Fruit fly (Drosophila melanogaster): ENCODE measurements around the gene CG13293.

Gene CG13293

DNA sequence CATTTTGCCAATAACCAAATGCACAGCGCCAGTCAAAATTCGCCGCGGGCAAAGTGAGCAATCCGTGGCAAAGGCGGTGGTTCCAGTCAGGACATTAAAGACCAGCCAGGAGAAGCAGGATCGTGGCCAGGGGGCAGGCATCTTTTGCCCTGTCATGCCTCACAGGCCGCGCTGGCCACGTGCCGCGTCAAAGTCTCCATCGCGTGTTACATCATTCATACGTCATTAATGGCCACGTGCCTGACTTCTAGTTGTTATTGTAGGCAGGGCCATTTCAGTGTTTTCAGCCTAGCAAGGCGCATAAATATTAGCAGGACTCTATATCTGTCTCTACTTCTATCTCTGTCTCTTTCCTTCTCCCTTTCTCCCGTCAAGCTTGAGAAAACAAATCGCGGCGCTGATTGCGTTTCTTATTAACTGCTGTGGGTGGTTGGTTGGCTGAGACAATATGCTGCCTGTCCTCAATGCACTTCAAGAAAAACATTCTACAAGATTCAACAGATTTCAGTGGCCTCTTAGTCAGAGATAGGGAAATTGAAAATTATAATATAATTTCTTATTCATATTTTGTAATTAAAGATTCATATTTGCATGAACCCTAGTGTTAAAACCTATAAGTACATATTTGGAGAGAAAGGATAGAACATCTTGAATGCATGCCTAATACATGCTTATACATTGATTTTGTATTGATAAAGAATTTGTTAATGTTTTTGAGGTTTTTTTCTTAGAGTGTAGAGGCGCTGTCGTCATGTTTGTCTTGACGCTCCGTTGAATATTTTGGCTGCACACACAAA, 25.8 kb downstream of the CG13293 start (continued):
- TF ChIP-seq CG11695 (GFP tag; IDR thresholded peaks at IDR 0.05) (no peak), CG15479 (GFP tag; optimal IDR thresholded peaks at IDR 0.05) (no peak), Aef1 (GFP tag; IDR thresholded peaks at IDR 0.05) (no peak), Awh (GFP tag; IDR thresholded peaks at IDR 0.05) (no peak), CG8388 (GFP tag; optimal IDR thresholded peaks at IDR 0.05) (no peak), Hr39 (optimal IDR thresholded peaks at IDR 0.05) (no peak), CG13424 (tag; optimal IDR thresholded peaks at IDR 0.05) (peak; percentile 10), CG2116 (GFP tag; optimal IDR thresholded peaks at IDR 0.05) (no peak), CG15073 (GFP tag; optimal IDR thresholded peaks at IDR 0.05) (no peak), caup (GFP tag; optimal IDR thresholded peaks at IDR 0.05; ENCODE audit: severe bottlenecking) (no peak), bab2 (GFP tag; optimal IDR thresholded peaks at IDR 0.05) (no peak), ttk (GFP tag; IDR thresholded peaks at IDR 0.05) (no peak), CG30403 (GFP tag; optimal IDR thresholded peaks at IDR 0.05) (no peak), crc (GFP tag; optimal IDR thresholded peaks at IDR 0.05) (no peak), abd-A (tag; optimal IDR thresholded peaks at IDR 0.05) (no peak), jing (GFP tag; optimal IDR thresholded peaks at IDR 0.05) (no peak), Stat92E (GFP tag; optimal IDR thresholded peaks at IDR 0.05) (no peak), CG2678 (tag; optimal IDR thresholded peaks at IDR 0.05) (no peak), dati (GFP tag; IDR thresholded peaks at IDR 0.05) (no peak), CG2120 (GFP tag; optimal IDR thresholded peaks at IDR 0.05) (no peak), Dad (GFP tag; optimal IDR thresholded peaks at IDR 0.05) (no peak), twi (tag; optimal IDR thresholded peaks at IDR 0.05) (no peak), Hand (GFP tag; optimal IDR thresholded peaks at IDR 0.05) (no peak), CG3407 (GFP tag; optimal IDR thresholded peaks at IDR 0.05) (no peak), CG4424 (GFP tag; optimal IDR thresholded peaks at IDR 0.05) (no peak), CG10565 (GFP tag; optimal IDR thresholded peaks at IDR 0.05) (no peak), hkb (optimal IDR thresholded peaks at IDR 0.05) (no peak), hkb (GFP tag; IDR thresholded peaks at IDR 0.05) (no peak), CG14710 (tag; optimal IDR thresholded peaks at IDR 0.05) (peak; percentile 50), Oli (tag; optimal IDR thresholded peaks at IDR 0.05) (peak; percentile 35), lbe (GFP tag; optimal IDR thresholded peaks at IDR 0.05) (no peak), D19A (tag; optimal IDR thresholded peaks at IDR 0.05) (peak; percentile 45), CG13296 (GFP tag; optimal IDR thresholded peaks at IDR 0.05) (no peak), CG15696 (tag; optimal IDR thresholded peaks at IDR 0.05) (peak; percentile 25), Fer3 (tag; optimal IDR thresholded peaks at IDR 0.05) (no peak), disco-r (GFP tag; optimal IDR thresholded peaks at IDR 0.05) (no peak), CG3281 (GFP tag; optimal IDR thresholded peaks at IDR 0.05) (no peak), HmgD (GFP tag; optimal IDR thresholded peaks at IDR 0.05) (no peak), E2f2 (GFP tag; IDR thresholded peaks at IDR 0.05) (no peak), CG17612 (GFP tag; IDR thresholded peaks at IDR 0.05) (no peak), eyg (GFP tag; optimal IDR thresholded peaks at IDR 0.05) (no peak), chm (GFP tag; IDR thresholded peaks at IDR 0.05) (no peak), CG8359 (GFP tag; optimal IDR thresholded peaks at IDR 0.05; ENCODE audit: borderline replicate concordance) (no peak), Elba2 (GFP tag; optimal IDR thresholded peaks at IDR 0.05) (no peak), Adf1 (GFP tag; IDR thresholded peaks at IDR 0.05) (no peak), al (GFP tag; IDR thresholded peaks at IDR 0.05) (no peak), Bgb (GFP tag; IDR thresholded peaks at IDR 0.05; ENCODE audit: partially characterized antibody) (no peak), pita (GFP tag; optimal IDR thresholded peaks at IDR 0.05) (no peak), lola (GFP tag; optimal IDR thresholded peaks at IDR 0.05) (peak in 1 of 3 experiments; percentile 45), gsb (GFP tag; IDR thresholded peaks at IDR 0.05) (no peak)
